Fruit fly (Drosophila melanogaster) whole organism, embryonic: ENCODE results near the gene Sidpn.
A peak's percentile ranks its signal among the peaks of the same experiment; 100 is the strongest.

Experiments used
- ATbp ChIP-seq: fragments of 200-800 bp; sonication (Bioruptor generic); optimal IDR thresholded peaks from 2 replicates; lab custom pipeline; 2017; ENCODE audit warnings: missing biosample characterization, mild to moderate bottlenecking, missing genetic modification characterization, missing genetic modification reagents
- Adf1 ChIP-seq: fragments of 200-800 bp; sonication (Bioruptor generic); IDR thresholded peaks from 2 replicates; pipeline ENCODE4 v1.3.6; 2022; ENCODE audit warnings: missing biosample characterization, missing genetic modification characterization
- BEAF-32 ChIP-seq: fragments of 200-800 bp; sonication (Bioruptor generic); optimal IDR thresholded peaks from 3 replicates; lab custom pipeline; 2017; ENCODE audit warnings: missing biosample characterization, missing genetic modification characterization, mild to moderate bottlenecking, moderate library complexity, missing genetic modification reagents
- CG10147 ChIP-seq: fragments of 200-800 bp; sonication (Bioruptor generic); optimal IDR thresholded peaks from 2 replicates; lab custom pipeline; 2019; ENCODE audit warnings: missing biosample characterization, mild to moderate bottlenecking, missing genetic modification characterization, moderate library complexity
- CG11247 ChIP-seq: fragments of 200-800 bp; sonication (Bioruptor generic); IDR thresholded peaks from 2 replicates; pipeline ENCODE4 v1.3.6; 2022; ENCODE audit warnings: missing biosample characterization, missing genetic modification characterization
- CG13624 ChIP-seq: fragments of 200-800 bp; sonication (Bioruptor generic); optimal IDR thresholded peaks from 2 replicates; lab custom pipeline; 2016; ENCODE audit warnings: missing biosample characterization, missing genetic modification characterization
- CG15073 ChIP-seq: fragments of 200-800 bp; sonication (Bioruptor generic); optimal IDR thresholded peaks from 2 replicates; lab custom pipeline; 2016; ENCODE audit warnings: missing biosample characterization, missing genetic modification characterization
- CG15696 ChIP-seq: fragments of 200-800 bp; sonication (Bioruptor generic); optimal IDR thresholded peaks from 2 replicates; lab custom pipeline; 2019; ENCODE audit warnings: missing biosample characterization, mild to moderate bottlenecking, missing genetic modification characterization, moderate library complexity
- CG1647 ChIP-seq: fragments of 200-800 bp; sonication (Bioruptor generic); optimal IDR thresholded peaks from 3 replicates; lab custom pipeline; 2016; ENCODE audit warnings: missing biosample characterization, missing genetic modification characterization
- CG2889 ChIP-seq: fragments of 200-800 bp; sonication (Bioruptor generic); IDR thresholded peaks from 3 replicates; pipeline ENCODE4 v1.3.6; 2022; ENCODE audit warnings: missing biosample characterization, missing genetic modification characterization
- CG4424 ChIP-seq: fragments of 200-800 bp; sonication (Bioruptor generic); optimal IDR thresholded peaks from 3 replicates; lab custom pipeline; 2016; ENCODE audit warnings: missing biosample characterization, missing genetic modification characterization
- CG6765 ChIP-seq: fragments of 200-800 bp; sonication (Bioruptor generic); optimal IDR thresholded peaks from 3 replicates; lab custom pipeline; 2017; ENCODE audit warnings: missing biosample characterization, mild to moderate bottlenecking, missing genetic modification characterization
- CG7357 ChIP-seq: fragments of 200-800 bp; sonication (Bioruptor generic); IDR thresholded peaks from 3 replicates; pipeline ENCODE4 v1.3.6; 2022; ENCODE audit warnings: missing biosample characterization, missing genetic modification characterization
- CTCF ChIP-seq: fragments of 200-800 bp; sonication (Bioruptor generic); optimal IDR thresholded peaks from 2 replicates; lab custom pipeline; 2017; ENCODE audit warnings: missing biosample characterization, mild to moderate bottlenecking, missing genetic modification characterization, moderate library complexity
- Camta ChIP-seq: fragments of 200-800 bp; sonication (Bioruptor generic); optimal IDR thresholded peaks from 2 replicates; lab custom pipeline; 2016; ENCODE audit warnings: missing biosample characterization, missing genetic modification characterization
- Dfd ChIP-seq, 2 experiments: fragments of >200 bp; optimal IDR thresholded peaks; 2 replicates each; lab custom pipeline; 2017; ENCODE audit warnings: missing biosample characterization in 2 of 2, missing genetic modification characterization in 2 of 2
- Elba2 ChIP-seq: fragments of 200-800 bp; sonication (Bioruptor generic); optimal IDR thresholded peaks from 3 replicates; lab custom pipeline; 2016; ENCODE audit warnings: missing biosample characterization, missing genetic modification characterization
- Fer2 ChIP-seq: fragments of 200-800 bp; sonication (Bioruptor generic); optimal IDR thresholded peaks from 2 replicates; lab custom pipeline; 2018; ENCODE audit warnings: missing biosample characterization, mild to moderate bottlenecking, missing genetic modification characterization, moderate library complexity
- Gug ChIP-seq: fragments of 200-800 bp; sonication (Bioruptor generic); IDR thresholded peaks from 4 replicates; pipeline ENCODE4 v1.3.6; 2022; ENCODE audit warnings: missing biosample characterization, missing genetic modification characterization
- Hey ChIP-seq: fragments of 200-800 bp; sonication (Bioruptor generic); optimal IDR thresholded peaks from 3 replicates; lab custom pipeline; 2018; ENCODE audit warnings: missing biosample characterization, mild to moderate bottlenecking, missing genetic modification characterization
- Hsf ChIP-seq: fragments of 200-800 bp; sonication (Bioruptor generic); optimal IDR thresholded peaks from 3 replicates; lab custom pipeline; 2016; ENCODE audit warnings: missing biosample characterization, missing genetic modification characterization
- Oli ChIP-seq: fragments of 200-800 bp; sonication (Bioruptor generic); optimal IDR thresholded peaks from 2 replicates; lab custom pipeline; 2018; ENCODE audit warnings: missing biosample characterization, mild to moderate bottlenecking, missing genetic modification characterization, moderate library complexity
- Ravus ChIP-seq: fragments of 200-800 bp; sonication (Bioruptor generic); IDR thresholded peaks from 2 replicates; pipeline ENCODE4 v1.3.6; 2022; ENCODE audit warnings: missing biosample characterization, missing genetic modification characterization
- Xbp1 ChIP-seq: fragments of 200-800 bp; sonication (Bioruptor generic); optimal IDR thresholded peaks from 3 replicates; lab custom pipeline; 2016; ENCODE audit warnings: missing biosample characterization, mild to moderate bottlenecking, missing genetic modification characterization
- Xrp1 ChIP-seq: fragments of 200-800 bp; sonication (Bioruptor generic); IDR thresholded peaks from 2 replicates; pipeline ENCODE4 v1.3.6; 2022; ENCODE audit warnings: missing biosample characterization, missing genetic modification characterization
- amos ChIP-seq: fragments of 200-800 bp; sonication (Bioruptor generic); IDR thresholded peaks from 2 replicates; pipeline ENCODE4 v1.3.6; 2022; ENCODE audit warnings: missing biosample characterization, missing genetic modification characterization; ENCODE audit not compliant: partially characterized antibody
- bsh ChIP-seq, 2 experiments: fragments of 200-800 bp; sonication (Bioruptor generic); optimal IDR thresholded peaks; 2 replicates each; lab custom pipeline; 2017 to 2018; ENCODE audit warnings: mild to moderate bottlenecking in 2 of 2, missing biosample characterization in 2 of 2, missing genetic modification characterization in 2 of 2, moderate library complexity in 1 of 2
- cg ChIP-seq: fragments of 200-800 bp; sonication (Bioruptor generic); optimal IDR thresholded peaks from 3 replicates; lab custom pipeline; 2019; ENCODE audit warnings: missing biosample characterization, mild to moderate bottlenecking, missing genetic modification characterization, moderate library complexity
- dati ChIP-seq: fragments of 200-800 bp; sonication (Bioruptor generic); IDR thresholded peaks from 2 replicates; pipeline ENCODE4 v1.3.6; 2022; ENCODE audit warnings: missing biosample characterization, missing genetic modification characterization
- disco-r ChIP-seq: fragments of 200-800 bp; sonication (Bioruptor generic); optimal IDR thresholded peaks from 2 replicates; lab custom pipeline; 2016; ENCODE audit warnings: missing biosample characterization, missing genetic modification characterization
- esg ChIP-seq: fragments of 200-800 bp; sonication (Bioruptor generic); conservative IDR thresholded peaks from 2 replicates; pipeline ENCODE4 v1.3.6; 2022; ENCODE audit warnings: missing biosample characterization, missing genetic modification characterization
- gfzf ChIP-seq: fragments of 200-800 bp; sonication (Bioruptor generic); optimal IDR thresholded peaks from 2 replicates; lab custom pipeline; 2016; ENCODE audit warnings: missing biosample characterization, mild to moderate bottlenecking, missing genetic modification characterization, moderate library complexity
- grau ChIP-seq: fragments of 200-800 bp; optimal IDR thresholded peaks from 3 replicates; lab custom pipeline; 2019; ENCODE audit warnings: missing biosample characterization, mild to moderate bottlenecking, missing genetic modification characterization, moderate library complexity
- grn ChIP-seq: fragments of 200-800 bp; sonication (Bioruptor generic); optimal IDR thresholded peaks from 3 replicates; lab custom pipeline; 2017; ENCODE audit warnings: missing biosample characterization, missing genetic modification characterization
- ken ChIP-seq: fragments of 200-800 bp; sonication (Bioruptor generic); IDR thresholded peaks from 3 replicates; pipeline ENCODE4 v1.3.6; 2022; ENCODE audit warnings: missing biosample characterization, missing genetic modification characterization
- lab ChIP-seq: fragments of 200-800 bp; sonication (Bioruptor generic); optimal IDR thresholded peaks from 3 replicates; lab custom pipeline; 2017; ENCODE audit warnings: missing biosample characterization, missing genetic modification characterization, mild to moderate bottlenecking, moderate library complexity, missing genetic modification reagents
- lbe ChIP-seq: fragments of 200-800 bp; sonication (Bioruptor generic); optimal IDR thresholded peaks from 2 replicates; lab custom pipeline; 2016; ENCODE audit warnings: missing biosample characterization, mild to moderate bottlenecking, missing genetic modification characterization
- lmd ChIP-seq: fragments of 200-800 bp; sonication (Bioruptor generic); IDR thresholded peaks from 2 replicates; pipeline ENCODE4 v1.3.6; 2022; ENCODE audit warnings: missing biosample characterization, missing genetic modification characterization
- luna ChIP-seq: fragments of 200-800 bp; sonication (Bioruptor generic); optimal IDR thresholded peaks from 2 replicates; lab custom pipeline; 2016; ENCODE audit warnings: missing biosample characterization, missing genetic modification characterization
- maf-S ChIP-seq: fragments of 200-800 bp; sonication (Bioruptor generic); optimal IDR thresholded peaks from 2 replicates; lab custom pipeline; 2016; ENCODE audit warnings: missing biosample characterization, missing genetic modification characterization
- nmo ChIP-seq: fragments of 200-800 bp; sonication (Bioruptor generic); optimal IDR thresholded peaks from 2 replicates; lab custom pipeline; 2018; ENCODE audit warnings: missing biosample characterization, mild to moderate bottlenecking, missing genetic modification characterization, moderate library complexity
- nom ChIP-seq: fragments of 200-800 bp; sonication (Bioruptor generic); optimal IDR thresholded peaks from 2 replicates; lab custom pipeline; 2017; ENCODE audit warnings: missing biosample characterization, missing genetic modification characterization, mild to moderate bottlenecking, moderate library complexity, missing genetic modification reagents
- pan ChIP-seq, 4 experiments: fragments of >200 bp in 3 of 4; fragments of 200-800 bp in 1 of 4; sonication (Bioruptor generic) in 1 of 4; optimal IDR thresholded peaks in 3 of 4; IDR thresholded peaks in 1 of 4; 2 replicates each; pipeline versions ENCODE4 v1.3.6 to Lab custom; 2017 to 2022; ENCODE audit warnings: missing biosample characterization in 2 of 4, missing genetic modification characterization in 2 of 4, mixed read lengths in 1 of 4
- pfk ChIP-seq: fragments of 200-800 bp; sonication (Bioruptor generic); optimal IDR thresholded peaks from 2 replicates; lab custom pipeline; 2018; ENCODE audit warnings: missing biosample characterization, mild to moderate bottlenecking, missing genetic modification characterization, moderate library complexity
- psq ChIP-seq: fragments of 200-800 bp; sonication (Bioruptor generic); optimal IDR thresholded peaks from 2 replicates; lab custom pipeline; 2017; ENCODE audit warnings: missing biosample characterization, missing genetic modification characterization
- ro ChIP-seq: fragments of 200-800 bp; sonication (Bioruptor generic); IDR thresholded peaks from 2 replicates; pipeline ENCODE4 v1.3.6; 2022; ENCODE audit warnings: missing biosample characterization, missing genetic modification characterization
- sc ChIP-seq, 3 experiments: fragments of >200 bp in 2 of 3; fragments of 200-800 bp in 1 of 3; sonication (Bioruptor generic) in 1 of 3; optimal IDR thresholded peaks; 2 replicates in 2 of 3; 3 replicates in 1 of 3; lab custom pipeline; 2017; ENCODE audit warnings: mild to moderate bottlenecking in 1 of 3, missing biosample characterization in 1 of 3, missing genetic modification characterization in 1 of 3, missing genetic modification reagents in 1 of 3
- sens-2 ChIP-seq: fragments of 200-800 bp; sonication (Bioruptor generic); IDR thresholded peaks from 2 replicates; pipeline ENCODE4 v1.3.6; 2022; ENCODE audit warnings: missing biosample characterization, missing genetic modification characterization
- tap ChIP-seq: fragments of 200-800 bp; optimal IDR thresholded peaks from 3 replicates; lab custom pipeline; 2019; ENCODE audit warnings: missing biosample characterization, mild to moderate bottlenecking, missing genetic modification characterization, moderate library complexity

The Sidpn gene

DNA sequence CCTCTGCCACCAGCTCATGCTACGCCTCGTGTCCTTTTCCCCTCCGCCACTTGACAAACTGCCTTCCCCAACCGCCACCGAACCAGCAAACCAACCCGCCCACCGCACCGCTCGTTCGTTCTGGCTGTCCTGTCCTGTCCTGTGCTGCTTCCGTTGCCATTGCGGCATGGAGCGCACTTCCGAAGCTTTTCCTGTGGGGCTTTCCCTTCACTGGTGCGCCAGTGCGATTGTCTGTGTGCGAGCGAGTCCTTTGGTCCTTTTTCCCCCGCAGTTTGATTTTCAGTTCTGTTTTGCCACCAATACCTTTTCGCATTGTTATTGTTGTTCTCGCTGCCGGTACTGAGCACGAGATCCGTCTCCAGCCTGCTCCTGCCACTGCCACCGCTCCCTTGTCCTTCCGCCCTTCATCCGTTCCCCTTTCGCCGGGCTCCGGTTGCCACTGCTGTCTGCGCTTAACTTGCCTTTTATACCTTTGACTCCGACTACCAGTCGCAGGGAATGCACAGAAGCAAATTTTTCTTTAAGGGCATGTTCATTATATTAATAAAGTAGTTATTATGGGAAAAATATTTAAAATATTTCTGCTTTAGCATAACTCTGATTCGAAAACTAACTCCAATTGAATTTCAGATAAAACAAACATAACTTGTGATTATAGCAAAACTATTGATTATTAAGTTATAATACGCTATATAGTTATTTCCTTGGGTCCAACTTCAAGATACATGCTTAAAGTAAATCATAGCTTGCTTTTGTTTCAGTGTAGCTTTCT is 3.4 kb upstream of the Sidpn start:
- peak; percentile 76 for TF ChIP-seq CG10147
- no peak for TF ChIP-seq dati (GFP tag; lab: Robert Waterston, UW)
- TF ChIP-seq CG15696, result peak; percentile 9
- TF ChIP-seq grau, result peak; percentile 84
- no peak for TF ChIP-seq CG1647 (GFP tag; lab: Kevin White, UChicago)
- peak; percentile 70 for TF ChIP-seq CG6765 (GFP tag; lab: Kevin White, UChicago)
- no peak for TF ChIP-seq Dfd (GFP tag; optimal IDR thresholded peaks at IDR 0.05; lab: Kevin White, UChicago)
- peak; percentile 80 for TF ChIP-seq Oli
- TF ChIP-seq ken (GFP tag; lab: Robert Waterston, UW), result no peak; the same call in 2 of the 3 replicates
- TF ChIP-seq nom (GFP tag; lab: Kevin White, UChicago), result peak; percentile 41
- no peak for TF ChIP-seq CG11247 (GFP tag; lab: Robert Waterston, UW)
- TF ChIP-seq cg (GFP tag; lab: Kevin White, UChicago), result no peak
- peak; percentile 69 for TF ChIP-seq Xbp1 (GFP tag; lab: Kevin White, UChicago)
- no peak for TF ChIP-seq pan (optimal IDR thresholded peaks at IDR 0.05; lab: Kevin White, UChicago)
- no peak for TF ChIP-seq pan (GFP tag; optimal IDR thresholded peaks at IDR 0.05 in 1 of 2, IDR thresholded peaks at IDR 0.05 in 1 of 2)
- no peak for TF ChIP-seq sens-2
- TF ChIP-seq Gug (GFP tag; lab: Robert Waterston, UW), result 0 out of 4 replicates have a peak, but pooled peaks have one; percentile 25
- peak; percentile 53 for TF ChIP-seq ATbp (GFP tag; lab: Kevin White, UChicago)
- TF ChIP-seq lmd (GFP tag; lab: Robert Waterston, UW), result peak; percentile 55
- TF ChIP-seq CG4424 (GFP tag; lab: Kevin White, UChicago), result peak; percentile 43
- TF ChIP-seq CG15073, result no peak
- no peak for TF ChIP-seq luna (GFP tag; lab: Kevin White, UChicago)
- TF ChIP-seq sc (optimal IDR thresholded peaks at IDR 0.05; lab: Kevin White, UChicago), result no peak
- peak; percentile 21 for TF ChIP-seq sc (GFP tag; optimal IDR thresholded peaks at IDR 0.05; lab: Kevin White, UChicago)
- no peak for TF ChIP-seq Elba2 (GFP tag; lab: Kevin White, UChicago)
- no peak for TF ChIP-seq CTCF (GFP tag; lab: Kevin White, UChicago)
- TF ChIP-seq disco-r, result no peak
- TF ChIP-seq esg, result peak; percentile 49; the same call in 1 of the 2 replicates
- peak; percentile 74 for TF ChIP-seq tap (tag; lab: Kevin White, UChicago)
- TF ChIP-seq gfzf (GFP tag; lab: Kevin White, UChicago), result no peak
- TF ChIP-seq grn (GFP tag; lab: Kevin White, UChicago), result no peak
- TF ChIP-seq pfk (GFP tag; lab: Kevin White, UChicago), result no peak
- peak; percentile 80 for TF ChIP-seq Hey (tag; lab: Kevin White, UChicago)
- TF ChIP-seq bsh (GFP tag; optimal IDR thresholded peaks at IDR 0.05; lab: Kevin White, UChicago), result peak in 1 of 2 experiments; percentile 64
- TF ChIP-seq maf-S (GFP tag; lab: Kevin White, UChicago), result no peak
- TF ChIP-seq Hsf (GFP tag; lab: Kevin White, UChicago), result peak; percentile 45
- TF ChIP-seq ro (GFP tag; lab: Robert Waterston, UW), result no peak
- peak; percentile 23 for TF ChIP-seq Camta (GFP tag; lab: Kevin White, UChicago)
- TF ChIP-seq Fer2, result peak; percentile 57
- peak; percentile 5 for TF ChIP-seq CG13624 (GFP tag; lab: Kevin White, UChicago)
- TF ChIP-seq CG7357 (GFP tag; lab: Robert Waterston, UW), result no peak
- TF ChIP-seq lbe (GFP tag; lab: Kevin White, UChicago), result no peak
- TF ChIP-seq Adf1, result peak; percentile 53; the same call in 1 of the 2 replicates
- TF ChIP-seq CG2889 (GFP tag; lab: Robert Waterston, UW), result no peak
- peak; percentile 38 for TF ChIP-seq psq (GFP tag; lab: Kevin White, UChicago)
- peak; percentile 23; the same call in 1 of the 2 replicates for TF ChIP-seq Xrp1
- TF ChIP-seq lab (GFP tag; lab: Kevin White, UChicago), result peak; percentile 86
- TF ChIP-seq Ravus (GFP tag; lab: Robert Waterston, UW), result no peak
- no peak for TF ChIP-seq BEAF-32 (GFP tag; lab: Kevin White, UChicago)
- no peak for TF ChIP-seq amos
- peak; percentile 67 for TF ChIP-seq nmo
